Fruit fly (Drosophila melanogaster) whole organism: ENCODE data around the gene CG11164.

Source experiments
- CG8478 ChIP-seq: fragments of >200 bp; optimal IDR thresholded peaks from 2 replicates; lab custom pipeline; 2018; ENCODE audit warnings: inconsistent platforms
- EcR ChIP-seq, 2 experiments: fragments of >200 bp; optimal IDR thresholded peaks; 2 replicates each; lab custom pipeline; 2017; ENCODE audit warnings: missing biosample characterization in 2 of 2, missing genetic modification characterization in 2 of 2, missing genetic modification reagents in 2 of 2

- TF ChIP-seq EcR (GFP tag; optimal IDR thresholded peaks at IDR 0.05; lab: Kevin White, UChicago) (no peak), CG8478 (no peak)
Measured at dm6 chrX:13698717-13699427, 31.1 kb downstream of the CG11164 start.
